Fruit fly (Drosophila melanogaster): ENCODE measurements around the gene CG43102.

CG43102 gene

DNA sequence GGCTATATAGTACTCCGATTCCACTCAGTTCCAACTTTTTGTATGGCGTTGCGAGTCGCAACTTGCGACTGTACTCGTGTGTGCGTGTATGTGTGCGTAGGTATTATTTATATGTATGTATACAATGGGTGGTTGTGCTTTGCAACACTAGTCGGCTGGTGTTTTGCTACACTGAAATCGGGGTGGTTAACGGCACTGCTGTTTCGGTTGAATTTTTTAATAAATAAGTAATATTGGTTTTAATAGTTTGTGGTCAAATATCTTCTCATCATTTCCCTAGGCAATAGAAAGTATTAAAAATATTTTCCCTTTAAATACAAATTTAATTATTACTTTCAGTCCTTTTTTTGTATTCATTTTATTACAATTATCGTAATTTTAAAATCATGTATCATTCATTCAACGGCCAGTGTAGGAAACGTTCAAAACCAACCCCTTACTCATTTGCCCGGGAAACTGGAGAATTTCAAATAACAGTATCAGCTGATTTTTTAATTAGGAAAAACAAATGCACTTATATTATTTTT is 4.0 kb upstream of the CG43102 start, which contains the start of gene CG7379 (continued):
- TF ChIP-seq CG1529 (GFP tag; optimal IDR thresholded peaks at IDR 0.05) (peak; percentile 41), CG2875 (GFP tag; optimal IDR thresholded peaks at IDR 0.05) (peak; percentile 51), CG3281 (GFP tag; optimal IDR thresholded peaks at IDR 0.05) (peak; percentile 83), Dref (GFP tag; IDR thresholded peaks at IDR 0.05) (peak; percentile 45), lbe (GFP tag; optimal IDR thresholded peaks at IDR 0.05) (peak; percentile 92), CG34376 (GFP tag; optimal IDR thresholded peaks at IDR 0.05) (peak; percentile 85), CG11723 (GFP tag; optimal IDR thresholded peaks at IDR 0.05) (peak; percentile 74), Jarid2 (GFP tag; optimal IDR thresholded peaks at IDR 0.05) (no peak), Oaz (GFP tag; IDR thresholded peaks at IDR 0.05) (no peak), MBD-R2 (GFP tag; IDR thresholded peaks at IDR 0.05) (peak; percentile 89), CG32767 (GFP tag; IDR thresholded peaks at IDR 0.05) (peak; percentile 78), cg (GFP tag; optimal IDR thresholded peaks at IDR 0.05) (peak; percentile 95), CG7928 (GFP tag; optimal IDR thresholded peaks at IDR 0.05) (peak; percentile 56), CG6765 (GFP tag; optimal IDR thresholded peaks at IDR 0.05) (peak; percentile 71), Dfd (GFP tag; optimal IDR thresholded peaks at IDR 0.05) (no peak), CG2202 (tag; optimal IDR thresholded peaks at IDR 0.05) (peak; percentile 45), H2.0 (GFP tag; IDR thresholded peaks at IDR 0.05) (peak; percentile 76), CG7372 (GFP tag; IDR thresholded peaks at IDR 0.05) (peak; percentile 64; the same call in 1 of the 2 replicates), Asciz (GFP tag; optimal IDR thresholded peaks at IDR 0.05) (peak; percentile 59), HHEX (GFP tag; optimal IDR thresholded peaks at IDR 0.05) (peak; percentile 85), knrl (GFP tag; IDR thresholded peaks at IDR 0.05; ENCODE audit: partially characterized antibody) (peak; percentile 29; the same call in 1 of the 3 replicates), CG17568 (GFP tag; optimal IDR thresholded peaks at IDR 0.05) (no peak), tll (GFP tag; optimal IDR thresholded peaks at IDR 0.05) (no peak), bigmax (GFP tag; optimal IDR thresholded peaks at IDR 0.05) (no peak), danr (GFP tag; IDR thresholded peaks at IDR 0.05) (peak; percentile 53; the same call in 1 of the 2 replicates), sima (GFP tag; optimal IDR thresholded peaks at IDR 0.05) (no peak), org-1 (GFP tag; optimal IDR thresholded peaks at IDR 0.05) (peak; percentile 71), Oli (tag; optimal IDR thresholded peaks at IDR 0.05) (peak; percentile 65), CG12942 (GFP tag; optimal IDR thresholded peaks at IDR 0.05) (peak; percentile 88), CG2116 (GFP tag; optimal IDR thresholded peaks at IDR 0.05) (peak; percentile 70), cas (GFP tag; IDR thresholded peaks at IDR 0.05) (peak; percentile 66), emc (GFP tag; optimal IDR thresholded peaks at IDR 0.05) (peak; percentile 69), CG30020 (tag; optimal IDR thresholded peaks at IDR 0.05) (peak; percentile 70), Dek (tag; optimal IDR thresholded peaks at IDR 0.05) (peak; percentile 40), CG10274 (GFP tag; optimal IDR thresholded peaks at IDR 0.05) (peak; percentile 50), Ets65A (GFP tag) (peak; percentile 99), CG17361 (GFP tag; IDR thresholded peaks at IDR 0.05) (peak; percentile 86), CG1603 (tag; optimal IDR thresholded peaks at IDR 0.05) (peak; percentile 51), B-H2 (GFP tag; optimal IDR thresholded peaks at IDR 0.05) (peak; percentile 94), exex (tag; optimal IDR thresholded peaks at IDR 0.05) (peak; percentile 62), kah (GFP tag; optimal IDR thresholded peaks at IDR 0.05) (no peak), MESR4 (GFP tag; optimal IDR thresholded peaks at IDR 0.05) (peak; percentile 98), usp (GFP tag; optimal IDR thresholded peaks at IDR 0.05) (no peak), croc (GFP tag; conservative IDR thresholded peaks at IDR 0.05) (peak; percentile 40; the same call in 1 of the 3 replicates), Blimp-1 (GFP tag; optimal IDR thresholded peaks at IDR 0.05) (no peak), CG33557 (GFP tag; optimal IDR thresholded peaks at IDR 0.05) (peak; percentile 67), CG11247 (GFP tag; IDR thresholded peaks at IDR 0.05) (peak; percentile 92), CG2120 (GFP tag; optimal IDR thresholded peaks at IDR 0.05) (peak; percentile 97), sc (optimal IDR thresholded peaks at IDR 0.05) (no peak), sc (GFP tag; optimal IDR thresholded peaks at IDR 0.05) (peak; percentile 46)

All from whole organism, embryonic.